Worm (Caenorhabditis elegans) whole organism, L2 larva: Measurements from ENCODE around the gene mig-22.

ENCODE experiments used
- alr-1 ChIP-seq: fragments of 150-350 bp; optimal IDR thresholded peaks from 2 replicates; lab custom pipeline; 2014; ENCODE audit warnings: missing biosample characterization, missing genetic modification characterization
- ama-1 ChIP-seq: fragments of 150-350 bp; optimal IDR thresholded peaks from 2 replicates; lab custom pipeline; 2018; ENCODE audit warnings: inconsistent platforms
- dmd-4 ChIP-seq: sonication (generic microtip); optimal IDR thresholded peaks from 2 replicates; lab custom pipeline; 2017; ENCODE audit warnings: missing biosample characterization, missing genetic modification characterization
- lin-11 ChIP-seq: fragments of 150-350 bp; sonication (generic microtip); optimal IDR thresholded peaks from 2 replicates; lab custom pipeline; 2014; ENCODE audit warnings: missing biosample characterization, missing genetic modification characterization, inconsistent platforms, mixed read lengths
- lin-13 ChIP-seq: fragments of 150-350 bp; optimal IDR thresholded peaks from 2 replicates; lab custom pipeline; 2014; ENCODE audit warnings: missing biosample characterization, missing genetic modification reagents, missing genetic modification characterization
- mab-5 ChIP-seq: fragments of 150-350 bp; optimal IDR thresholded peaks from 2 replicates; lab custom pipeline; 2014; ENCODE audit warnings: missing biosample characterization, missing genetic modification characterization
- nhr-11 ChIP-seq: fragments of 150-350 bp; optimal IDR thresholded peaks from 2 replicates; lab custom pipeline; 2014; ENCODE audit warnings: missing biosample characterization, missing genetic modification characterization
- nhr-77 ChIP-seq: fragments of 150-350 bp; optimal IDR thresholded peaks from 2 replicates; lab custom pipeline; 2014; ENCODE audit warnings: missing biosample characterization, missing genetic modification characterization
- ztf-11 ChIP-seq: sonication (generic microtip); optimal IDR thresholded peaks from 2 replicates; lab custom pipeline; 2017; ENCODE audit warnings: missing biosample characterization, missing genetic modification characterization

DNA sequence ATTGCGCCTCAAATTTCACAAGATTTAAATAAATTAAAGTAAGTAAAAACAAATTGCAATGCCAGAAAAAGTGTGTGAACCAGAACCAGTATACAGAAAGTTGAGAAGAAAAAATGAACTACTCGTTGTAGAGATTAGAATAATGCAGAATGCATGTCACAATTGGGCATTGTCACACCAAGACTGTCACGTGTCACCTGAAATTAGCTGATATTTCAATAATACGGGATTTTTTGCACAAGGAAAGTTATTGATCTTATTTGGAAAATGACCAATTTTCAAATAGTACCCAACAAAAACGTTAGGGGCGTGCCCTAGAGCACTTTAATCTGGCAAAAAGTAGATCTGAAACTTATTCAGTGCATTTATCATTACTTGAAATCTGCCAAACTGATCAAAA lies 25.2 kb downstream of the mig-22 start:
- TF ChIP-seq lin-13 (GFP tag; lab: Kevin White, UChicago) (no peak), nhr-77 (tag; lab: Kevin White, UChicago) (no peak), ztf-11 (tag; lab: Kevin White, UChicago) (no peak), mab-5 (no peak), ama-1 (lab: Kevin White, UChicago) (no peak), lin-11 (tag; lab: Kevin White, UChicago) (no peak), nhr-11 (tag; lab: Kevin White, UChicago) (no peak), dmd-4 (tag; lab: Kevin White, UChicago) (no peak), alr-1 (tag; lab: Kevin White, UChicago) (no peak)
